Worm (Caenorhabditis elegans) whole organism, early embryonic: ENCODE data around the gene gpla-1.

ENCODE experiments used
- ama-1 ChIP-seq: fragments of 150-350 bp; optimal IDR thresholded peaks from 2 replicates; lab custom pipeline; 2014
- ceh-13 ChIP-seq: fragments of 200-800 bp; sonication (Bioruptor generic); optimal IDR thresholded peaks from 2 replicates; lab custom pipeline; 2018; ENCODE audit warnings: mild to moderate bottlenecking, missing genetic modification characterization, missing compliant biosample characterization
- scrt-1 ChIP-seq: fragments of 200-800 bp; sonication (Bioruptor generic); IDR thresholded peaks from 2 replicates; pipeline ENCODE4 v1.3.6; 2022; ENCODE audit warnings: missing genetic modification characterization, missing compliant biosample characterization

DNA sequence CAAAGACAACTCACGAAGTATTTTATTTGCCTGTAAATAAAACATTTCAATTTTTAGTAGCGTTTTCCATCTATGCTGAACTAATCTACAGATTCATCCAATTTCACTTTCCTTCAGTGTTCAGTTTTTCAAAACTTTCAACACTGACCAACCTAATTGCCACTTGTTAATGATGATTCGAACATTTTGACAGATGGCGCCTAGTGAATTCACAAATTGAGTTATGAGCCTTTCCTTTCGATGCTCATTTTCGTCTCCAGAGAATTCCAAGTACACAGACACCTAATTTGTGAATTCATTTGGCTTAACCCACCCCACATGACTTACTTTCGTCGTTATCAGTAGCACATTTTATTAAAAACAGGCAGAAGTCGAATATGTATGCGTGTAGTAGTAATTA is 9.2 kb upstream of the gpla-1 start:
- TF ChIP-seq scrt-1 (GFP tag; lab: Robert Waterston, UW), result no peak
- TF ChIP-seq ama-1 (lab: Kevin White, UChicago), result no peak
- TF ChIP-seq ceh-13, result no peak
